Fruit fly (Drosophila melanogaster) whole organism, embryonic: ENCODE data around the gene Polr1B.

Source experiments
- ATbp ChIP-seq: fragments of 200-800 bp; sonication (Bioruptor generic); optimal IDR thresholded peaks from 2 replicates; lab custom pipeline; 2017; ENCODE audit warnings: missing biosample characterization, mild to moderate bottlenecking, missing genetic modification characterization, missing genetic modification reagents
- Ada2b ChIP-seq: fragments of 200-800 bp; sonication (Bioruptor generic); IDR thresholded peaks from 2 replicates; pipeline ENCODE4 v1.3.6; 2022; ENCODE audit warnings: missing biosample characterization, missing genetic modification characterization
- Adf1 ChIP-seq: fragments of 200-800 bp; sonication (Bioruptor generic); IDR thresholded peaks from 2 replicates; pipeline ENCODE4 v1.3.6; 2022; ENCODE audit warnings: missing biosample characterization, missing genetic modification characterization
- Blimp-1 ChIP-seq: fragments of 200-800 bp; sonication (Bioruptor generic); optimal IDR thresholded peaks from 3 replicates; lab custom pipeline; 2018; ENCODE audit warnings: missing biosample characterization, missing genetic modification characterization, mild to moderate bottlenecking, moderate library complexity, missing genetic modification reagents
- CG10209 ChIP-seq: fragments of 200-800 bp; sonication (Bioruptor generic); optimal IDR thresholded peaks from 3 replicates; lab custom pipeline; 2017; ENCODE audit warnings: missing biosample characterization, mild to moderate bottlenecking, missing genetic modification characterization, missing genetic modification reagents
- CG10267 ChIP-seq: fragments of 200-800 bp; sonication (Bioruptor generic); optimal IDR thresholded peaks from 2 replicates; lab custom pipeline; 2018; ENCODE audit warnings: missing biosample characterization, mild to moderate bottlenecking, missing genetic modification characterization, moderate library complexity
- CG10321 ChIP-seq: fragments of 200-800 bp; sonication (Bioruptor generic); IDR thresholded peaks from 2 replicates; pipeline ENCODE4 v1.3.6; 2022; ENCODE audit warnings: missing biosample characterization, missing genetic modification characterization
- CG10979 ChIP-seq: fragments of 200-800 bp; sonication (Bioruptor generic); optimal IDR thresholded peaks from 2 replicates; lab custom pipeline; 2018; ENCODE audit warnings: missing biosample characterization, mild to moderate bottlenecking, missing genetic modification characterization, moderate library complexity
- CG12391 ChIP-seq: fragments of 200-800 bp; sonication (Bioruptor generic); optimal IDR thresholded peaks from 3 replicates; lab custom pipeline; 2018; ENCODE audit warnings: missing biosample characterization, mild to moderate bottlenecking, missing genetic modification characterization, moderate library complexity
- CG13123 ChIP-seq: fragments of 200-800 bp; sonication (Bioruptor generic); optimal IDR thresholded peaks from 2 replicates; lab custom pipeline; 2016; ENCODE audit warnings: missing biosample characterization, missing genetic modification characterization
- CG14667 ChIP-seq: fragments of 200-800 bp; sonication (Bioruptor generic); IDR thresholded peaks from 2 replicates; pipeline ENCODE4 v1.3.6; 2022; ENCODE audit warnings: missing biosample characterization, missing genetic modification characterization
- CG17612 ChIP-seq: fragments of 200-800 bp; sonication (Bioruptor generic); IDR thresholded peaks from 2 replicates; pipeline ENCODE4 v1.3.6; 2022; ENCODE audit warnings: missing biosample characterization, missing genetic modification characterization
- CG2712 ChIP-seq: fragments of 200-800 bp; optimal IDR thresholded peaks from 3 replicates; lab custom pipeline; 2019; ENCODE audit warnings: missing biosample characterization, mild to moderate bottlenecking, missing genetic modification characterization, moderate library complexity
- CG4424 ChIP-seq: fragments of 200-800 bp; sonication (Bioruptor generic); optimal IDR thresholded peaks from 3 replicates; lab custom pipeline; 2016; ENCODE audit warnings: missing biosample characterization, missing genetic modification characterization
- CG4730 ChIP-seq: fragments of 200-800 bp; sonication (Bioruptor generic); IDR thresholded peaks from 2 replicates; pipeline ENCODE4 v1.3.6; 2022; ENCODE audit warnings: missing biosample characterization, missing genetic modification characterization
- CG6254 ChIP-seq: fragments of 200-800 bp; sonication (Bioruptor generic); optimal IDR thresholded peaks from 3 replicates; lab custom pipeline; 2017; ENCODE audit warnings: mild to moderate bottlenecking, missing biosample characterization, missing genetic modification reagents, missing genetic modification characterization
- CG7963 ChIP-seq: fragments of 200-800 bp; sonication (Bioruptor generic); IDR thresholded peaks from 3 replicates; pipeline ENCODE4 v1.3.6; 2022; ENCODE audit warnings: missing biosample characterization, missing genetic modification characterization; ENCODE audit not compliant: partially characterized antibody
- CG8089 ChIP-seq: fragments of 200-800 bp; sonication (Bioruptor generic); optimal IDR thresholded peaks from 3 replicates; lab custom pipeline; 2016; ENCODE audit warnings: missing biosample characterization, missing genetic modification characterization
- CG9932 ChIP-seq: fragments of 200-800 bp; sonication (Bioruptor generic); IDR thresholded peaks from 2 replicates; pipeline ENCODE4 v1.3.6; 2022; ENCODE audit warnings: missing biosample characterization, missing genetic modification characterization
- Dp ChIP-seq: fragments of 200-800 bp; sonication (Bioruptor generic); optimal IDR thresholded peaks from 2 replicates; lab custom pipeline; 2018; ENCODE audit warnings: missing biosample characterization, mild to moderate bottlenecking, missing genetic modification characterization, moderate library complexity
- E2f2 ChIP-seq: fragments of 200-800 bp; sonication (Bioruptor generic); IDR thresholded peaks from 2 replicates; pipeline ENCODE4 v1.3.6; 2022; ENCODE audit warnings: missing biosample characterization, missing genetic modification characterization
- Eip74EF ChIP-seq, 2 experiments: fragments of 200-800 bp in 1 of 2; fragments of >200 bp in 1 of 2; sonication (Bioruptor generic) in 1 of 2; optimal IDR thresholded peaks; 2 replicates each; lab custom pipeline; 2017 to 2019; ENCODE audit warnings: missing biosample characterization in 2 of 2, missing genetic modification characterization in 2 of 2, mild to moderate bottlenecking in 1 of 2, moderate library complexity in 1 of 2
- Fer1 ChIP-seq: fragments of 200-800 bp; sonication (Bioruptor generic); optimal IDR thresholded peaks from 2 replicates; lab custom pipeline; 2017; ENCODE audit warnings: missing biosample characterization, mild to moderate bottlenecking, missing genetic modification characterization
- Med ChIP-seq: fragments of 200-800 bp; sonication (Bioruptor generic); peaks from one replicate; lab custom pipeline; 2016; ENCODE audit warnings: missing biosample characterization, missing genetic modification characterization, mild to moderate bottlenecking, inconsistent platforms, moderate library complexity
- PHDP ChIP-seq: fragments of 200-800 bp; sonication (Bioruptor generic); optimal IDR thresholded peaks from 3 replicates; lab custom pipeline; 2018; ENCODE audit warnings: missing biosample characterization, mild to moderate bottlenecking, missing genetic modification characterization, moderate library complexity
- Ptx1 ChIP-seq: fragments of 200-800 bp; sonication (Bioruptor generic); IDR thresholded peaks from 2 replicates; pipeline ENCODE4 v1.3.6; 2022; ENCODE audit warnings: missing biosample characterization, missing genetic modification characterization
- abd-A ChIP-seq: fragments of 200-800 bp; sonication (Bioruptor generic); optimal IDR thresholded peaks from 3 replicates; lab custom pipeline; 2019; ENCODE audit warnings: missing biosample characterization, mild to moderate bottlenecking, missing genetic modification characterization, moderate library complexity
- crol ChIP-seq: fragments of 200-800 bp; sonication (Bioruptor generic); IDR thresholded peaks from 2 replicates; pipeline ENCODE4 v1.3.6; 2022; ENCODE audit warnings: missing biosample characterization, missing genetic modification characterization
- danr ChIP-seq: fragments of 200-800 bp; sonication (Bioruptor generic); IDR thresholded peaks from 2 replicates; pipeline ENCODE4 v1.3.6; 2022; ENCODE audit warnings: missing biosample characterization, missing genetic modification characterization
- gce ChIP-seq: fragments of 200-800 bp; sonication (Bioruptor generic); IDR thresholded peaks from 3 replicates; pipeline ENCODE4 v1.3.6; 2022; ENCODE audit warnings: missing biosample characterization, missing genetic modification characterization
- hkb ChIP-seq, 2 experiments: fragments of 200-800 bp in 1 of 2; fragments of >200 bp in 1 of 2; sonication (Bioruptor generic) in 1 of 2; IDR thresholded peaks in 1 of 2; optimal IDR thresholded peaks in 1 of 2; 2 replicates each; pipeline versions ENCODE4 v1.3.6 to Lab custom; 2017 to 2022; ENCODE audit warnings: missing biosample characterization in 1 of 2, missing genetic modification characterization in 1 of 2
- kni ChIP-seq: fragments of 200-800 bp; sonication (Bioruptor generic); optimal IDR thresholded peaks from 3 replicates; lab custom pipeline; 2017; ENCODE audit warnings: mild to moderate bottlenecking, missing biosample characterization, missing genetic modification reagents, missing genetic modification characterization
- knrl ChIP-seq: fragments of 200-800 bp; sonication (Bioruptor generic); IDR thresholded peaks from 3 replicates; pipeline ENCODE4 v1.3.6; 2022; ENCODE audit warnings: missing biosample characterization, missing genetic modification characterization; ENCODE audit not compliant: partially characterized antibody
- lab ChIP-seq: fragments of 200-800 bp; sonication (Bioruptor generic); optimal IDR thresholded peaks from 3 replicates; lab custom pipeline; 2017; ENCODE audit warnings: missing biosample characterization, missing genetic modification characterization, mild to moderate bottlenecking, moderate library complexity, missing genetic modification reagents
- lbe ChIP-seq: fragments of 200-800 bp; sonication (Bioruptor generic); optimal IDR thresholded peaks from 2 replicates; lab custom pipeline; 2016; ENCODE audit warnings: missing biosample characterization, mild to moderate bottlenecking, missing genetic modification characterization
- lov ChIP-seq, 2 experiments: fragments of 200-800 bp in 1 of 2; fragments of >200 bp in 1 of 2; sonication (Bioruptor generic) in 1 of 2; IDR thresholded peaks in 1 of 2; optimal IDR thresholded peaks in 1 of 2; 2 replicates in 1 of 2; 3 replicates in 1 of 2; pipeline versions ENCODE4 v1.3.6 to Lab custom; 2017 to 2022; ENCODE audit warnings: missing biosample characterization in 1 of 2, missing genetic modification characterization in 1 of 2
- mirr ChIP-seq: fragments of 200-800 bp; sonication (Bioruptor generic); optimal IDR thresholded peaks from 3 replicates; lab custom pipeline; 2018; ENCODE audit warnings: missing biosample characterization, mild to moderate bottlenecking, missing genetic modification characterization
- odd ChIP-seq: fragments of 200-800 bp; sonication (Bioruptor generic); optimal IDR thresholded peaks from 2 replicates; lab custom pipeline; 2017; ENCODE audit warnings: missing biosample characterization, mild to moderate bottlenecking, missing genetic modification characterization
- pnt ChIP-seq: fragments of 200-800 bp; sonication (Bioruptor generic); optimal IDR thresholded peaks from 3 replicates; lab custom pipeline; 2016; ENCODE audit warnings: missing biosample characterization, missing genetic modification characterization
- prd ChIP-seq, 3 experiments: fragments of >200 bp in 2 of 3; fragments of 200-800 bp in 1 of 3; sonication (Bioruptor generic) in 1 of 3; optimal IDR thresholded peaks in 2 of 3; IDR thresholded peaks in 1 of 3; 2 replicates in 2 of 3; 3 replicates in 1 of 3; pipeline versions ENCODE4 v1.3.6 to Lab custom; 2017 to 2022; ENCODE audit warnings: missing biosample characterization in 1 of 3, missing genetic modification characterization in 1 of 3
- pros ChIP-seq: fragments of 200-800 bp; sonication (Bioruptor generic); optimal IDR thresholded peaks from 3 replicates; lab custom pipeline; 2019; ENCODE audit warnings: missing biosample characterization, mild to moderate bottlenecking, missing genetic modification characterization, moderate library complexity
- pum ChIP-seq: fragments of 200-800 bp; sonication (Bioruptor generic); optimal IDR thresholded peaks from 2 replicates; lab custom pipeline; 2016; ENCODE audit warnings: missing biosample characterization, missing genetic modification characterization
- rib ChIP-seq: fragments of 200-800 bp; sonication (Bioruptor generic); IDR thresholded peaks from 2 replicates; pipeline ENCODE4 v1.3.6; 2022; ENCODE audit warnings: missing biosample characterization, missing genetic modification characterization
- salm ChIP-seq: fragments of 200-800 bp; sonication (Bioruptor generic); optimal IDR thresholded peaks from 2 replicates; lab custom pipeline; 2018; ENCODE audit warnings: missing biosample characterization, mild to moderate bottlenecking, missing genetic modification characterization
- slp2 ChIP-seq: fragments of 200-800 bp; sonication (Bioruptor generic); optimal IDR thresholded peaks from 2 replicates; lab custom pipeline; 2016; ENCODE audit warnings: missing biosample characterization, missing genetic modification characterization
- so ChIP-seq: fragments of 200-800 bp; sonication (Bioruptor generic); IDR thresholded peaks from 3 replicates; pipeline ENCODE4 v1.3.6; 2022; ENCODE audit warnings: missing biosample characterization, missing genetic modification characterization
- sqz ChIP-seq: fragments of 200-800 bp; sonication (Bioruptor generic); optimal IDR thresholded peaks from 3 replicates; lab custom pipeline; 2018; ENCODE audit warnings: missing biosample characterization, mild to moderate bottlenecking, missing genetic modification characterization
- twi ChIP-seq: fragments of 200-800 bp; optimal IDR thresholded peaks from 2 replicates; lab custom pipeline; 2019; ENCODE audit warnings: missing biosample characterization, mild to moderate bottlenecking, missing genetic modification characterization, moderate library complexity
- unpg ChIP-seq: fragments of 200-800 bp; sonication (Bioruptor generic); optimal IDR thresholded peaks from 3 replicates; lab custom pipeline; 2018; ENCODE audit warnings: missing biosample characterization, mild to moderate bottlenecking, missing genetic modification characterization, moderate library complexity

Polr1B gene

DNA sequence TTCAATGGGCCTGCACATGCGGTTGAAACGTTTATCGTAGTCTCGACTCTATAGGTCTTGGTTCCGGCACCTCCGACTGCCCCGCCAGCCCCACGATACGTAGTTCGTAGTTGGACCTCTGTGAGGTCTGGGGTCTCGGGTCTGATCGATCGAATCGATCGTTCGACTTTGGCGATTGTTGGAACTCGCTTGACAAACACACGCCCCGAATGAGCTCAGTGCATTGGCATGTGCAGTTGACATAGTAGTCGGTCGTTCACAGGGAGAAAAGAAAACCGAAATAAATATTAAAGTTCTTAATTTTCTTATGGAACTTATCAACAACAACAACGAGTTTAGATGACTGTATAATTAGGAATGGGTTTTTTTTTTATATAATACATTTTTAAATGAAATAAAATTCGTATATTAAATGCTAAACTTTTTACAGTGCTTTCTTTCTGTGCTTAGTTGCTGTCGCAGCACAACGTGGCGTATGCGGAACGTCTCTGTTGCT is 31.3 kb downstream of the Polr1B start (continued):
- TF ChIP-seq Ptx1 (GFP tag; lab: Robert Waterston, UW): peak; percentile 50; the same call in 1 of the 2 replicates
- TF ChIP-seq pnt (GFP tag; lab: Kevin White, UChicago): no peak
- peak; percentile 17 for TF ChIP-seq CG10209 (GFP tag; lab: Kevin White, UChicago)
- no peak for TF ChIP-seq lov (optimal IDR thresholded peaks at IDR 0.05; lab: Kevin White, UChicago)
- TF ChIP-seq lov (GFP tag; IDR thresholded peaks at IDR 0.05; lab: Robert Waterston, UW): 0 out of 3 replicates have a peak, but pooled peaks have one; percentile 17
- 0 out of 2 replicates have a peak, but pooled peaks have one; percentile 8 for TF ChIP-seq Ada2b
- TF ChIP-seq crol: peak; percentile 55
- TF ChIP-seq CG10267 (tag; lab: Kevin White, UChicago): peak; percentile 4
- TF ChIP-seq CG2712 (tag; lab: Kevin White, UChicago): no peak
- peak; percentile 11 for TF ChIP-seq PHDP (tag; lab: Kevin White, UChicago)
- TF ChIP-seq CG12391: peak; percentile 44
- peak; percentile 56 for TF ChIP-seq Blimp-1 (GFP tag; lab: Kevin White, UChicago)
- TF ChIP-seq CG10321 (GFP tag; lab: Robert Waterston, UW): no peak
- peak; percentile 31 for TF ChIP-seq ATbp (GFP tag; lab: Kevin White, UChicago)
- peak; percentile 21 for TF ChIP-seq CG10979 (tag; lab: Kevin White, UChicago)
- peak; percentile 41 for TF ChIP-seq Med (GFP tag; lab: Kevin White, UChicago)
- TF ChIP-seq CG8089 (GFP tag; lab: Kevin White, UChicago): no peak
- TF ChIP-seq odd (GFP tag; lab: Kevin White, UChicago): no peak
- TF ChIP-seq so (GFP tag; lab: Robert Waterston, UW): 0 out of 3 replicates have a peak, but pooled peaks have one; percentile 44
- TF ChIP-seq pros (GFP tag; lab: Kevin White, UChicago): no peak
- TF ChIP-seq lab: peak; percentile 8
- TF ChIP-seq CG13123 (GFP tag; lab: Kevin White, UChicago): no peak
- 0 out of 2 replicates have a peak, but pooled peaks have one; percentile 5 for TF ChIP-seq danr
- TF ChIP-seq hkb (optimal IDR thresholded peaks at IDR 0.05; lab: Kevin White, UChicago): no peak
- TF ChIP-seq hkb (GFP tag; IDR thresholded peaks at IDR 0.05; lab: Robert Waterston, UW): peak; percentile 33; the same call in 1 of the 2 replicates
- no peak for TF ChIP-seq CG7963 (GFP tag; lab: Robert Waterston, UW)
- TF ChIP-seq CG9932: no peak
- TF ChIP-seq salm (tag; lab: Kevin White, UChicago): no peak
- TF ChIP-seq Fer1: no peak
- TF ChIP-seq prd (optimal IDR thresholded peaks at IDR 0.05; lab: Kevin White, UChicago): no peak
- TF ChIP-seq prd (GFP tag; IDR thresholded peaks at IDR 0.05; lab: Robert Waterston, UW): peak; percentile 21; the same call in 1 of the 3 replicates
- peak in 1 of 2 experiments; percentile 16 for TF ChIP-seq Eip74EF (GFP tag; optimal IDR thresholded peaks at IDR 0.05; lab: Kevin White, UChicago)

DNA sequence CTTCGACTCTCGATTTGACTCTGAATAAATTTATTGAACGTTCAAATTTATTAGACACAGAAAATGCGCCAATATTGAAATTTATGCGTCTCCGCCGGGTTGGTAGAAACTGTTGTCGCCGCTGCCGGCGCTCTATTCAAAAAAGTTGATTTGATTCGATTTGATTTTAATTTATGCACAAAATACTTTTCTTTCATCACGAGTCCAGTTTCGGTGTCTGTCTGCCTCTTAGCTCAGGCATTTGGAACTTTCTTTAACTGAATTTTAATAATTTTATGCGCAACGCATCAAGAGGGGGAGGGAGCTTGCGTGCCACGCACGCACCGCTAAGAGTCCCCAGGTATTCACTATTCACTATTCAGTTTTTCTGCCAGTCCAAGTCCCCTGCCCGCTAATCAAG is 33.4 kb downstream of the Polr1B start:
- TF ChIP-seq kni (GFP tag; lab: Kevin White, UChicago): peak; percentile 4
- no peak for TF ChIP-seq rib (GFP tag; lab: Robert Waterston, UW)
- no peak for TF ChIP-seq unpg (GFP tag; lab: Kevin White, UChicago)
- no peak for TF ChIP-seq CG6254 (GFP tag; lab: Kevin White, UChicago)
- no peak for TF ChIP-seq CG4730 (GFP tag; lab: Robert Waterston, UW)
- TF ChIP-seq pum: no peak
- TF ChIP-seq gce (GFP tag; lab: Robert Waterston, UW): no peak
- TF ChIP-seq mirr: no peak
- no peak for TF ChIP-seq twi (tag; lab: Kevin White, UChicago)
- no peak for TF ChIP-seq slp2 (GFP tag; lab: Kevin White, UChicago)
- no peak for TF ChIP-seq CG4424 (GFP tag; lab: Kevin White, UChicago)
- TF ChIP-seq CG17612: no peak
- TF ChIP-seq Adf1 (GFP tag; lab: Robert Waterston, UW): no peak
- TF ChIP-seq sqz (GFP tag; lab: Kevin White, UChicago): no peak
- no peak for TF ChIP-seq CG14667 (GFP tag; lab: Robert Waterston, UW)
- no peak for TF ChIP-seq E2f2
- TF ChIP-seq lbe: no peak
- no peak for TF ChIP-seq Dp (GFP tag; lab: Kevin White, UChicago)
- peak; percentile 41 for TF ChIP-seq abd-A
- TF ChIP-seq knrl (GFP tag; lab: Robert Waterston, UW): no peak
